Worm (Caenorhabditis elegans) whole organism, mixed stage, embryonic: ENCODE measurements around the gene F08F3.10.

ENCODE experiments used
- M03D4.4 ChIP-seq: sonication (generic microtip); optimal IDR thresholded peaks from 2 replicates; lab custom pipeline; 2017; ENCODE audit warnings: mild to moderate bottlenecking, missing genetic modification characterization, missing compliant biosample characterization
- bed-3 ChIP-seq: fragments of 200-800 bp; sonication (Bioruptor generic); optimal IDR thresholded peaks from 3 replicates; lab custom pipeline; 2018; ENCODE audit warnings: mild to moderate bottlenecking, missing genetic modification characterization, moderate library complexity, missing compliant biosample characterization
- blmp-1 ChIP-seq: fragments of 150-350 bp; optimal IDR thresholded peaks from 2 replicates; lab custom pipeline; 2014; ENCODE audit warnings: missing biosample characterization, missing genetic modification characterization
- ceh-39 ChIP-seq: fragments of 150-350 bp; optimal IDR thresholded peaks from 2 replicates; lab custom pipeline; 2014; ENCODE audit warnings: missing biosample characterization, missing genetic modification characterization
- ceh-43 ChIP-seq: fragments of 200-800 bp; sonication (Bioruptor generic); optimal IDR thresholded peaks from 2 replicates; lab custom pipeline; 2018; ENCODE audit warnings: mild to moderate bottlenecking, missing genetic modification characterization, moderate library complexity, missing compliant biosample characterization
- ceh-83 ChIP-seq: fragments of 200-800 bp; sonication (Bioruptor generic); optimal IDR thresholded peaks from 2 replicates; lab custom pipeline; 2018; ENCODE audit warnings: mild to moderate bottlenecking, missing genetic modification characterization, missing compliant biosample characterization
- ces-1 ChIP-seq: fragments of 150-350 bp; optimal IDR thresholded peaks from 2 replicates; lab custom pipeline; 2014; ENCODE audit warnings: missing biosample characterization, missing genetic modification reagents, missing genetic modification characterization
- cnd-1 ChIP-seq: fragments of 200-800 bp; sonication (Bioruptor generic); optimal IDR thresholded peaks from 2 replicates; lab custom pipeline; 2018; ENCODE audit warnings: mild to moderate bottlenecking, missing genetic modification characterization, missing compliant biosample characterization
- elt-1 ChIP-seq: sonication (generic microtip); optimal IDR thresholded peaks from 2 replicates; lab custom pipeline; 2017; ENCODE audit warnings: missing genetic modification characterization, mild to moderate bottlenecking, missing compliant biosample characterization, antibody characterized with exemption, moderate library complexity, borderline replicate concordance; ENCODE audit not compliant: insufficient read depth
- elt-3 ChIP-seq: fragments of 150-350 bp; optimal IDR thresholded peaks from 2 replicates; lab custom pipeline; 2014; ENCODE audit warnings: missing biosample characterization, missing genetic modification characterization
- flh-1 ChIP-seq: fragments of 200-800 bp; sonication (Bioruptor generic); optimal IDR thresholded peaks from 2 replicates; lab custom pipeline; 2018; ENCODE audit warnings: mild to moderate bottlenecking, missing genetic modification characterization, moderate library complexity, missing compliant biosample characterization
- ham-2 ChIP-seq: fragments of 200-800 bp; sonication (Bioruptor generic); optimal IDR thresholded peaks from 2 replicates; lab custom pipeline; 2018; ENCODE audit warnings: mild to moderate bottlenecking, missing genetic modification characterization, missing compliant biosample characterization
- lin-13 ChIP-seq: fragments of 150-350 bp; optimal IDR thresholded peaks from 2 replicates; lab custom pipeline; 2014; ENCODE audit warnings: missing biosample characterization, missing genetic modification characterization
- lin-32 ChIP-seq: fragments of 200-800 bp; sonication (Bioruptor generic); optimal IDR thresholded peaks from 2 replicates; lab custom pipeline; 2018; ENCODE audit warnings: mild to moderate bottlenecking, missing genetic modification characterization, missing compliant biosample characterization
- lsy-2 ChIP-seq: fragments of 150-350 bp; optimal IDR thresholded peaks from 2 replicates; lab custom pipeline; 2014; ENCODE audit warnings: missing biosample characterization, missing genetic modification characterization
- mab-5 ChIP-seq: fragments of 150-350 bp; optimal IDR thresholded peaks from 2 replicates; lab custom pipeline; 2014; ENCODE audit warnings: missing biosample characterization, missing genetic modification characterization
- mls-2 ChIP-seq: sonication (generic microtip); optimal IDR thresholded peaks from 2 replicates; lab custom pipeline; 2016; ENCODE audit warnings: mild to moderate bottlenecking, missing genetic modification characterization, moderate library complexity, missing compliant biosample characterization
- nhr-12 ChIP-seq: fragments of 150-350 bp; optimal IDR thresholded peaks from 2 replicates; lab custom pipeline; 2014; ENCODE audit warnings: missing biosample characterization, missing genetic modification characterization
- nhr-28 ChIP-seq: fragments of 150-350 bp; optimal IDR thresholded peaks from 2 replicates; lab custom pipeline; 2014; ENCODE audit warnings: missing biosample characterization, missing genetic modification characterization
- pha-4 ChIP-seq: fragments of 150-350 bp; optimal IDR thresholded peaks from 2 replicates; lab custom pipeline; 2018; ENCODE audit warnings: missing biosample characterization, missing genetic modification reagents, missing genetic modification characterization
- snpc-4 ChIP-seq: fragments of 150-350 bp; optimal IDR thresholded peaks from 2 replicates; lab custom pipeline; 2014; ENCODE audit warnings: missing biosample characterization, missing genetic modification characterization
- tbx-8 ChIP-seq: fragments of 200-800 bp; sonication (Bioruptor generic); optimal IDR thresholded peaks from 2 replicates; lab custom pipeline; 2018; ENCODE audit warnings: mild to moderate bottlenecking, missing genetic modification characterization, moderate library complexity, missing compliant biosample characterization
- unc-120 ChIP-seq: sonication (generic microtip); optimal IDR thresholded peaks from 2 replicates; lab custom pipeline; 2017; ENCODE audit warnings: missing genetic modification characterization, missing compliant biosample characterization; ENCODE audit not compliant: poor library complexity, severe bottlenecking
- unc-39 ChIP-seq: fragments of 150-350 bp; optimal IDR thresholded peaks from 2 replicates; lab custom pipeline; 2014; ENCODE audit warnings: missing biosample characterization, missing genetic modification characterization
- unc-62 ChIP-seq: fragments of 150-350 bp; optimal IDR thresholded peaks from 2 replicates; lab custom pipeline; 2014; ENCODE audit warnings: missing biosample characterization, missing genetic modification reagents, missing genetic modification characterization
- zip-8 ChIP-seq: fragments of 150-350 bp; optimal IDR thresholded peaks from 2 replicates; lab custom pipeline; 2014; ENCODE audit warnings: missing biosample characterization, missing genetic modification characterization
- ztf-11 ChIP-seq: fragments of 150-350 bp; optimal IDR thresholded peaks from 2 replicates; lab custom pipeline; 2014; ENCODE audit warnings: missing biosample characterization, missing genetic modification characterization

F08F3.10 gene

ce11 chrV:5450742-5451141 is 37.6 kb downstream of the F08F3.10 start:
- no peak for TF ChIP-seq ceh-39 (tag; lab: Kevin White, UChicago)
- no peak for TF ChIP-seq ztf-11 (tag; lab: Kevin White, UChicago)
- no peak for TF ChIP-seq nhr-28
- no peak for TF ChIP-seq elt-3 (tag; lab: Kevin White, UChicago)
- TF ChIP-seq cnd-1 (tag; lab: Kevin White, UChicago), result no peak
- TF ChIP-seq lin-32 (GFP tag; lab: Kevin White, UChicago), result no peak
- no peak for TF ChIP-seq M03D4.4 (tag; lab: Kevin White, UChicago)
- TF ChIP-seq lsy-2 (tag; lab: Kevin White, UChicago), result no peak
- TF ChIP-seq unc-62 (GFP tag; lab: Kevin White, UChicago), result no peak
- TF ChIP-seq blmp-1 (tag; lab: Kevin White, UChicago), result no peak
- TF ChIP-seq pha-4 (tag; lab: Kevin White, UChicago), result no peak
- TF ChIP-seq ceh-43 (GFP tag; lab: Kevin White, UChicago), result no peak
- TF ChIP-seq nhr-12 (tag; lab: Kevin White, UChicago), result no peak
- TF ChIP-seq mab-5 (tag; lab: Kevin White, UChicago), result no peak
- TF ChIP-seq elt-1 (tag; lab: Kevin White, UChicago), result no peak

ce11 chrV:5453615-5454014 is 40.5 kb downstream of the F08F3.10 start, which contains the start of gene glc-3:
TSS of gene glc-3 (minus strand) at chrV:5453715.
- TF ChIP-seq ceh-43 (GFP tag; lab: Kevin White, UChicago) (no peak), nhr-12 (tag; lab: Kevin White, UChicago) (no peak), bed-3 (no peak), ces-1 (GFP tag; lab: Kevin White, UChicago) (no peak), unc-120 (tag; lab: Kevin White, UChicago) (no peak), lsy-2 (tag; lab: Kevin White, UChicago) (no peak), mls-2 (no peak), M03D4.4 (tag; lab: Kevin White, UChicago) (no peak)

- no peak for TF ChIP-seq lin-13 (tag; lab: Kevin White, UChicago)
- peak; percentile 9 for TF ChIP-seq ces-1 (GFP tag; lab: Kevin White, UChicago)
These were observed 41.8 kb downstream of the F08F3.10 start for ce11 chrV:5454955-5455354.

- no peak for TF ChIP-seq lsy-2 (tag; lab: Kevin White, UChicago)
These were observed 46.7 kb downstream of the F08F3.10 start, which contains the start of gene ZC317.2 for ce11 chrV:5459806-5460205. TSS of gene ZC317.2 (plus strand) at chrV:5460106.

ce11 chrV:5462894-5463293 is 49.7 kb downstream of the F08F3.10 start, which contains the start of gene srg-67:
TSS of gene srg-67 (minus strand) at chrV:5462994.
- TF ChIP-seq mab-5 (tag; lab: Kevin White, UChicago) (no peak), unc-62 (GFP tag; lab: Kevin White, UChicago) (no peak), ceh-83 (no peak), zip-8 (tag; lab: Kevin White, UChicago) (no peak), unc-39 (tag; lab: Kevin White, UChicago) (no peak), ham-2 (GFP tag; lab: Kevin White, UChicago) (no peak), tbx-8 (no peak), flh-1 (GFP tag; lab: Kevin White, UChicago) (no peak), snpc-4 (tag; lab: Kevin White, UChicago) (no peak), cnd-1 (tag; lab: Kevin White, UChicago) (no peak), ces-1 (GFP tag; lab: Kevin White, UChicago) (no peak), bed-3 (no peak), unc-120 (tag; lab: Kevin White, UChicago) (no peak)
